Worm (Caenorhabditis elegans) whole organism, late embryonic: ENCODE results near the gene K03B8.6.

Experiments
- F13H6.1 ChIP-seq: sonication (generic microtip); optimal IDR thresholded peaks from 2 replicates; lab custom pipeline; 2016; ENCODE audit warnings: missing genetic modification characterization, missing compliant biosample characterization
- K09A11.1 ChIP-seq: sonication (generic microtip); optimal IDR thresholded peaks from 2 replicates; lab custom pipeline; 2017; ENCODE audit warnings: antibody characterized with exemption, mild to moderate bottlenecking, missing genetic modification characterization, missing compliant biosample characterization; ENCODE audit not compliant: insufficient read depth
- T23F11.4 ChIP-seq: fragments of 200-800 bp; sonication (Bioruptor generic); optimal IDR thresholded peaks from 2 replicates; lab custom pipeline; 2018; ENCODE audit warnings: mild to moderate bottlenecking, missing genetic modification characterization, missing compliant biosample characterization
- Y22D7AL.16 ChIP-seq: sonication (generic microtip); optimal IDR thresholded peaks from 2 replicates; lab custom pipeline; 2016; ENCODE audit warnings: missing genetic modification characterization, missing compliant biosample characterization
- ama-1 ChIP-seq: fragments of 150-350 bp; optimal IDR thresholded peaks from 2 replicates; lab custom pipeline; 2014
- ceh-18 ChIP-seq: sonication (generic microtip); optimal IDR thresholded peaks from 2 replicates; lab custom pipeline; 2016; ENCODE audit warnings: missing genetic modification characterization, missing compliant biosample characterization
- ceh-19 ChIP-seq: fragments of 200-800 bp; sonication (Bioruptor generic); optimal IDR thresholded peaks from 2 replicates; lab custom pipeline; 2018; ENCODE audit warnings: mild to moderate bottlenecking, missing genetic modification characterization, missing compliant biosample characterization
- ceh-2 ChIP-seq: sonication (generic microtip); optimal IDR thresholded peaks from 2 replicates; lab custom pipeline; 2016; ENCODE audit warnings: missing genotype, missing genetic modification characterization, missing compliant biosample characterization
- ceh-24 ChIP-seq: sonication (generic microtip); optimal IDR thresholded peaks from 2 replicates; lab custom pipeline; 2016; ENCODE audit warnings: mild to moderate bottlenecking, missing genetic modification characterization, missing compliant biosample characterization
- ceh-45 ChIP-seq: fragments of 200-800 bp; sonication (Bioruptor generic); IDR thresholded peaks from 2 replicates; pipeline ENCODE4 v1.3.6; 2022; ENCODE audit warnings: missing genetic modification reagents, missing genetic modification characterization, missing compliant biosample characterization
- che-1 ChIP-seq: sonication (generic microtip); optimal IDR thresholded peaks from 2 replicates; lab custom pipeline; 2016; ENCODE audit warnings: mild to moderate bottlenecking, missing genetic modification characterization, missing compliant biosample characterization
- dmd-4 ChIP-seq: sonication (generic microtip); optimal IDR thresholded peaks from 2 replicates; lab custom pipeline; 2016; ENCODE audit warnings: borderline replicate concordance, missing genetic modification characterization, missing compliant biosample characterization
- elt-2 ChIP-seq: sonication (generic microtip); optimal IDR thresholded peaks from 2 replicates; lab custom pipeline; 2016; ENCODE audit warnings: missing genetic modification reagents, missing genetic modification characterization, missing compliant biosample characterization
- elt-4 ChIP-seq: sonication (generic microtip); optimal IDR thresholded peaks from 2 replicates; lab custom pipeline; 2016; ENCODE audit warnings: missing genetic modification characterization, missing compliant biosample characterization
- fkh-10 ChIP-seq: fragments of 150-350 bp; optimal IDR thresholded peaks from 2 replicates; lab custom pipeline; 2014; ENCODE audit warnings: missing biosample characterization, missing genetic modification reagents, missing genetic modification characterization
- gmeb-2 ChIP-seq: sonication (generic microtip); optimal IDR thresholded peaks from 2 replicates; lab custom pipeline; 2016; ENCODE audit warnings: missing genetic modification characterization, inconsistent platforms, missing compliant biosample characterization
- hlh-15 ChIP-seq: sonication (generic microtip); optimal IDR thresholded peaks from 2 replicates; lab custom pipeline; 2016; ENCODE audit warnings: missing genetic modification characterization, missing compliant biosample characterization
- hlh-30 ChIP-seq: sonication (generic microtip); optimal IDR thresholded peaks from 2 replicates; lab custom pipeline; 2017; ENCODE audit warnings: antibody characterized with exemption, missing genetic modification characterization, missing compliant biosample characterization; ENCODE audit not compliant: insufficient read depth
- lim-6 ChIP-seq: sonication (generic microtip); optimal IDR thresholded peaks from 2 replicates; lab custom pipeline; 2016; ENCODE audit warnings: missing genetic modification characterization, missing compliant biosample characterization
- npax-4 ChIP-seq: sonication (generic microtip); optimal IDR thresholded peaks from 2 replicates; lab custom pipeline; 2016; ENCODE audit warnings: missing genetic modification characterization, missing compliant biosample characterization
- odd-2 ChIP-seq: sonication (generic microtip); optimal IDR thresholded peaks from 2 replicates; lab custom pipeline; 2017; ENCODE audit warnings: antibody characterized with exemption, mild to moderate bottlenecking, missing genetic modification characterization, missing compliant biosample characterization
- pag-3 ChIP-seq: sonication (generic microtip); optimal IDR thresholded peaks from 2 replicates; lab custom pipeline; 2016; ENCODE audit warnings: missing compliant biosample characterization, missing genetic modification characterization, borderline replicate concordance
- pat-9 ChIP-seq: fragments of 200-800 bp; sonication (Bioruptor generic); optimal IDR thresholded peaks from 2 replicates; lab custom pipeline; 2018; ENCODE audit warnings: mild to moderate bottlenecking, missing genetic modification characterization, moderate library complexity, missing compliant biosample characterization
- pax-1 ChIP-seq: fragments of 150-350 bp; optimal IDR thresholded peaks from 2 replicates; lab custom pipeline; 2014; ENCODE audit warnings: missing biosample characterization, missing genetic modification characterization
- pha-4 ChIP-seq: fragments of 150-350 bp; optimal IDR thresholded peaks from 2 replicates; lab custom pipeline; 2018; ENCODE audit warnings: missing biosample characterization, missing genetic modification reagents, missing genetic modification characterization
- sdc-2 ChIP-seq: sonication (generic microtip); optimal IDR thresholded peaks from 2 replicates; lab custom pipeline; 2016; ENCODE audit warnings: missing genotype, missing genetic modification characterization, missing compliant biosample characterization
- sox-4 ChIP-seq: sonication (generic microtip); optimal IDR thresholded peaks from 2 replicates; lab custom pipeline; 2017; ENCODE audit warnings: mild to moderate bottlenecking, missing genetic modification characterization, inconsistent platforms, missing compliant biosample characterization
- syd-9 ChIP-seq: sonication (generic microtip); optimal IDR thresholded peaks from 2 replicates; lab custom pipeline; 2016; ENCODE audit warnings: mild to moderate bottlenecking, missing genetic modification characterization, moderate library complexity, missing compliant biosample characterization
- tbx-7 ChIP-seq: sonication (generic microtip); optimal IDR thresholded peaks from 2 replicates; lab custom pipeline; 2016; ENCODE audit warnings: missing genotype, missing genetic modification characterization, missing compliant biosample characterization
- ttx-3 ChIP-seq: sonication (generic microtip); optimal IDR thresholded peaks from 2 replicates; lab custom pipeline; 2016; ENCODE audit warnings: missing genetic modification reagents, missing genetic modification characterization, missing compliant biosample characterization
- unc-3 ChIP-seq, 2 experiments: fragments of 200-800 bp in 1 of 2; sonication (Bioruptor generic) in 1 of 2; sonication (generic microtip) in 1 of 2; conservative IDR thresholded peaks in 1 of 2; optimal IDR thresholded peaks in 1 of 2; 2 replicates each; pipeline versions ENCODE4 v1.3.6 to Lab custom; 2016 to 2022; ENCODE audit warnings: missing compliant biosample characterization in 2 of 2, missing genetic modification characterization in 2 of 2, missing genetic modification reagents in 1 of 2
- unc-42 ChIP-seq: sonication (generic microtip); optimal IDR thresholded peaks from 2 replicates; lab custom pipeline; 2016; ENCODE audit warnings: missing genotype, missing genetic modification characterization, missing compliant biosample characterization
- unc-55 ChIP-seq: sonication (generic microtip); optimal IDR thresholded peaks from 2 replicates; lab custom pipeline; 2017; ENCODE audit warnings: missing biosample characterization, missing genetic modification reagents, missing genetic modification characterization
- unc-86 ChIP-seq: sonication (generic microtip); optimal IDR thresholded peaks from 2 replicates; lab custom pipeline; 2016; ENCODE audit warnings: missing genetic modification characterization, missing compliant biosample characterization
- zip-5 ChIP-seq: sonication (generic microtip); optimal IDR thresholded peaks from 2 replicates; lab custom pipeline; 2016; ENCODE audit warnings: missing genetic modification characterization, missing compliant biosample characterization
- ztf-16 ChIP-seq: sonication (generic microtip); optimal IDR thresholded peaks from 2 replicates; lab custom pipeline; 2017; ENCODE audit warnings: missing genetic modification characterization, missing compliant biosample characterization

The K03B8.6 gene

DNA sequence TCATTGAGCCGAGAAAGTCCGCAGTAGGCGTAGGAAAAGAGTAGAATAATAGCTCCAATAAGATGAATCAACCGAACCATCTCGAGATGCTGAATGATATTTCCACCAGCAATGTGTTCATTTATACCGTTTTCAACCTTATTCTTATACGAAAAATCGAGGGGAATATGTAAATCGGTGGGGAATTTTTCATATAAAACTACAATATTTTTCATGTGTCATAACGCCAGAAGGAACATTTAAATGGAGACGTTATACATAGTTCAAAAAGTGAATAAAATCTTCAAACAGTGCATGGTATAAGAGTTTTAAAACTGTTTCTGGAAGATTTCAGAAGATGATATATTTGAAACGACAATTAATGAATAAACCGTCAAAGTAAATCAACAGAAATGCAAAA lies 4.8 kb upstream of the K03B8.6 start, which contains the start of gene nas-19:
Gene nas-19 (minus strand): TSS at position 101 of the 400 bp plus-strand sequence.
- no peak for TF ChIP-seq pag-3 (tag; lab: Kevin White, UChicago)
- TF ChIP-seq sox-4 = no peak
- TF ChIP-seq Y22D7AL.16 = no peak
- no peak for TF ChIP-seq zip-5
- TF ChIP-seq ttx-3 (tag; lab: Kevin White, UChicago) = no peak
- no peak for TF ChIP-seq sdc-2
- TF ChIP-seq dmd-4 (tag; lab: Kevin White, UChicago) = no peak
- TF ChIP-seq elt-4 (tag; lab: Kevin White, UChicago) = no peak
- no peak for TF ChIP-seq ceh-24 (tag; lab: Kevin White, UChicago)
- TF ChIP-seq unc-42 (tag; lab: Kevin White, UChicago) = no peak
- TF ChIP-seq pha-4 (tag; lab: Kevin White, UChicago) = no peak
- TF ChIP-seq, all 69 proteins: peak for 0

DNA sequence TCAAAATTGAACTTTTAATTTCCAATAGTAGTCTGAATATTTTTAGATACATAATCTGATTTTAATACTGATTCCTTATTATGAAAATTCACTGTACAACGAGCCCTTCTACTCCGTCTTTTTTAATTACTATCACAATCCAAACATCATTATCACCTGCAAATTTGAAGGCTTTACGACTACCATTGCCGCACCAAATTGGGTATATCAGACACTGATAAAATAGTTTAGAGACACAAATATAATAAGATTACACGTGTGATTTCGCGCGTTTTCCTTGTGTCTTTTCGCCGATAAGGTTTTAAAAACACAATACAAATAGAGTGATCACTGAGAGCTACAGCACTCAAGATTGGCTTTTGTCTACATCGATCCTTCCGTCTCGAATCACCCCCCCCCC lies 4.3 kb upstream of the K03B8.6 start:
- TF ChIP-seq elt-2 (tag; lab: Kevin White, UChicago) = peak; percentile 90
- TF ChIP-seq tbx-7 (tag; lab: Kevin White, UChicago) = no peak

DNA sequence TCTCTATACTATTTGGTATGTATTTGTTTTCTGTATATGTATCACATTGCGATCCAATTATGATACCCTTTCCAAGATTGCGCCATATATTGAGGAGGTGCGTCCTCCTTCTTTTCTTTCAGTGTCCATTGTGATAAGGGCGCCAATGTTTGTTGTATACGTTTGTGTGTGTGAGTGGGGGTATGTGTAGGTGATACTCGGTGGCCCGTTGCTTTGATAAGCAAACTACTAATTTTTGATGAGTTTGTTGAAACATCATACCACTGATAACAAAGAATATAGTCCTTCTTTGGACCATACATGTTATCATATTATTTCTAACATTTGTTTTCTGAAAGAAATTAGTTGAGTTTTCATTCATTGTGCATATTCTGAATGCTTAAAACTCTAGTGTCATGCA lies 3.7 kb upstream of the K03B8.6 start:
- TF ChIP-seq elt-2 (tag; lab: Kevin White, UChicago) = peak; percentile 93
- TF ChIP-seq Y22D7AL.16 = no peak
- TF ChIP-seq, all 69 proteins: peak for 1

DNA sequence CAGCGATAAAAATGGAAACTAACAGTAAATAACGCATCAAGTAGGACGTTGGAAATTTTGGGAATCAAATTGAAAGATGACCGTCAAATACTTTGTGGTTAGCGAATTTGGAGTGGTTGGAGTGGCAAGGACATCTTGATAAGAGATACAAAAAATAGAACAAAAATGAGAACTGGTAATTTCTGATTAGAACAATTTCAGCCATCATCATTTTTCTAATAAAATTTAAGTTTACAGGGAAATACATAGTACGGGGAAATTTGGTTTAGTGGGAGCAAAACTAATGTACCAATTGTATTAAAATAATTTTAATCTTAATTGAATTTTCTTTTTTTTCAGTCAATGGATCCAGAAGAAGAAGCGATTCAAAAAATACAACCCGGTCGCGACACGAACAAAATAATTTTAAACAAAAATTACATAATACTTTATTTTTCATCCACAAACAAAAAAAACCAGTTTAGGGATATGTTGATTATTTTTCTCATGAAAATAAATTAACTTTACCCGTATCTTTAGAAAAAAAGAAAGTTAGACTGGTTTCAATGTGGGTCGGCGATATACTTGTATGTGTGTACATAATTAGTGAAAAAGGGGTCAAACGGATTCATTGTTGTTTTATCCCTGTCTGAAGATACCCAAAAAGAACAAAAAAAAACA lies 3.6 kb downstream of the K03B8.6 start, which contains the start of the genes K03B8.8 and grl-3:
Gene K03B8.8 (minus strand): TSS at position 101 of the 660 bp plus-strand sequence.
Gene grl-3 (plus strand): TSS at position 610 of the 660 bp plus-strand sequence.
- TF ChIP-seq unc-3 (GFP tag; conservative IDR thresholded peaks at IDR 0.05; lab: Robert Waterston, UW) (no peak), unc-3 (tag; optimal IDR thresholded peaks at IDR 0.05; lab: Kevin White, UChicago) (no peak), sox-4 (no peak), fkh-10 (GFP tag; lab: Kevin White, UChicago) (no peak), ceh-18 (tag; lab: Kevin White, UChicago) (no peak), T23F11.4 (GFP tag; lab: Kevin White, UChicago) (no peak), pat-9 (tag; lab: Kevin White, UChicago) (no peak), unc-55 (GFP tag; lab: Kevin White, UChicago) (no peak), unc-86 (no peak), hlh-15 (tag; lab: Kevin White, UChicago) (no peak), npax-4 (no peak), ceh-19 (GFP tag; lab: Kevin White, UChicago) (no peak), gmeb-2 (tag; lab: Kevin White, UChicago) (no peak), ama-1 (lab: Kevin White, UChicago) (no peak), che-1 (tag; lab: Kevin White, UChicago) (no peak), ceh-45 (GFP tag; lab: Robert Waterston, UW) (no peak), elt-2 (tag; lab: Kevin White, UChicago) (no peak)

DNA sequence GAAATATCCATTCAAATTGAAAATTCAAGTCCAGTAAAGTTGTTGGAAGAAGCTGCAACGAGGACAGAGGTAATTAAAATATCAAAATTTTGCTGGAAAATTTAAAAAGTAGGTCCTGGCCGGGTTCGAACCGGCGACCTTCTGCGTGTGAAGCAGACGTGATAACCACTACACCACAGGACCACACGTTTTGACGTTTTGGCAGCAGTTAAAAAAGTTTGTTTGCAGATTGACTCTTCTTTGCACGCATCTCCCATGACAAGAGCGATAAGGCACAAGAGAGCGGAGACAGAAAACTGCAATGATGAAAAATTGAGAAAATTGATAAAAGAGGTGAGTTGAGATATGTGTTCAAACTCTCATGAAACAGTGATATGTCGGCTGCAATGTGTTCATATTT lies 4.7 kb downstream of the K03B8.6 start:
- no peak for TF ChIP-seq hlh-30 (tag; lab: Kevin White, UChicago)
- TF ChIP-seq elt-2 (tag; lab: Kevin White, UChicago) = peak; percentile 63

DNA sequence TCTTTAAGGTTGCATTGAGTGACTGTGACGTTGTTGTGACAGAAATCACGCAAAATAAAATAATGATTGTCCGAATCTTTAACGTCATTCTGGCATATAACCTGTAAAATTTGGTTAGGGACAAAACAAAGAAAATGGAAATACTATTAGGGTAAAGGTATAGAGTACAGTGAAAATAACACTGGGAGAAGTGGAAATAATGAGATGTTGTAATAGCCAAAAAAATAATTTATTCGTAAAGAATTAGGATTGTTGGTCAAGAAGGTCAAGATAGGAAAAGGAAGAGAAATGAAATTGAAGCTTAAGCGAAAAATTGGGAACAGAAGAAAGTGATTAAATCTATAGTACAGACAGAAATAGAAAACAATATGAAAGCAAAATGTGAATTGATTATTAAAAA lies 7.7 kb downstream of the K03B8.6 start, which contains the start of gene deg-3:
Gene deg-3 (minus strand): TSS at position 101 of the 400 bp plus-strand sequence.
- no peak for TF ChIP-seq syd-9 (tag; lab: Kevin White, UChicago)
- TF ChIP-seq ceh-2 (tag; lab: Kevin White, UChicago) = no peak
- no peak for TF ChIP-seq lim-6 (tag; lab: Kevin White, UChicago)
- no peak for TF ChIP-seq odd-2 (tag; lab: Kevin White, UChicago)
- TF ChIP-seq unc-55 (GFP tag; lab: Kevin White, UChicago) = no peak
- no peak for TF ChIP-seq ceh-45 (GFP tag; lab: Robert Waterston, UW)
- no peak for TF ChIP-seq ztf-16
- TF ChIP-seq F13H6.1 = no peak
- no peak for TF ChIP-seq K09A11.1 (tag; lab: Kevin White, UChicago)
- TF ChIP-seq hlh-30 (tag; lab: Kevin White, UChicago) = no peak
- no peak for TF ChIP-seq ceh-18 (tag; lab: Kevin White, UChicago)
- no peak for TF ChIP-seq tbx-7 (tag; lab: Kevin White, UChicago)
- TF ChIP-seq pax-1 (tag; lab: Kevin White, UChicago) = no peak
- no peak for TF ChIP-seq ceh-24 (tag; lab: Kevin White, UChicago)
